Worm (Caenorhabditis elegans): ENCODE results near the gene C33F10.14.

The C33F10.14 gene

ce11 chrII:4827734-4828609, 30.8 kb downstream of the C33F10.14 start, which contains the start of the genes fbxb-88 and tbck-1 (continued):
- peak; percentile 64 for TF ChIP-seq xbp-1 (tag; optimal IDR thresholded peaks at IDR 0.05)
- TF ChIP-seq nhr-71 (tag; optimal IDR thresholded peaks at IDR 0.05), result no peak
- peak; percentile 98 for TF ChIP-seq lin-35 (GFP tag; optimal IDR thresholded peaks at IDR 0.05)
- peak; percentile 52 for TF ChIP-seq nhr-19 (GFP tag; conservative IDR thresholded peaks at IDR 0.05)
- no peak for TF ChIP-seq grh-1 (GFP tag; IDR thresholded peaks at IDR 0.05)
- no peak for TF ChIP-seq nhr-12 (tag; optimal IDR thresholded peaks at IDR 0.05)
- peak; percentile 37 for TF ChIP-seq dsc-1 (tag; optimal IDR thresholded peaks at IDR 0.05)
- TF ChIP-seq fkh-10 (GFP tag; optimal IDR thresholded peaks at IDR 0.05), result no peak
- no peak for TF ChIP-seq nhr-237 (tag; optimal IDR thresholded peaks at IDR 0.05)
- no peak for TF ChIP-seq vab-15 (tag; optimal IDR thresholded peaks at IDR 0.05)
- TF ChIP-seq zag-1 (tag; optimal IDR thresholded peaks at IDR 0.05), result no peak
- no peak for TF ChIP-seq unc-30 (tag; optimal IDR thresholded peaks at IDR 0.05)
- TF ChIP-seq mab-9 (GFP tag; IDR thresholded peaks at IDR 0.05), result no peak
- TF ChIP-seq ceh-88 (GFP tag; IDR thresholded peaks at IDR 0.05), result no peak
- TF ChIP-seq pag-3 (tag; optimal IDR thresholded peaks at IDR 0.05; ENCODE audit: borderline replicate concordance, insufficient read depth), result peak; percentile 13
- peak; percentile 58 for TF ChIP-seq nhr-20 (tag; optimal IDR thresholded peaks at IDR 0.05)
- TF ChIP-seq ceh-8 (GFP tag; optimal IDR thresholded peaks at IDR 0.05), result no peak
- TF ChIP-seq nhr-84 (tag; optimal IDR thresholded peaks at IDR 0.05), result no peak
- no peak for TF ChIP-seq mef-2 (tag; optimal IDR thresholded peaks at IDR 0.05)
- peak; percentile 44 for TF ChIP-seq lin-39 (tag; optimal IDR thresholded peaks at IDR 0.05)
- TF ChIP-seq ama-1 (optimal IDR thresholded peaks at IDR 0.05), result no peak
- peak; percentile 57 for TF ChIP-seq C16A3.4 (tag; optimal IDR thresholded peaks at IDR 0.05)
- TF ChIP-seq efl-3 (GFP tag; optimal IDR thresholded peaks at IDR 0.05), result no peak
- no peak for TF ChIP-seq C34B4.2 (tag; optimal IDR thresholded peaks at IDR 0.05)
- peak; percentile 62 for TF ChIP-seq tbx-2 (tag; optimal IDR thresholded peaks at IDR 0.05)
- peak; percentile 27 for TF ChIP-seq lir-3 (tag; optimal IDR thresholded peaks at IDR 0.05; ENCODE audit: poor library complexity)
- peak in 2 of 3 experiments; percentile 53 to 62 for TF ChIP-seq ceh-82 (tag; optimal IDR thresholded peaks at IDR 0.05)
- TF ChIP-seq fos-1 (tag; optimal IDR thresholded peaks at IDR 0.05), result no peak
- no peak for TF ChIP-seq hlh-4 (tag; optimal IDR thresholded peaks at IDR 0.05)
- no peak for TF ChIP-seq unc-62 (GFP tag; optimal IDR thresholded peaks at IDR 0.05)
- no peak for TF ChIP-seq egl-13 (tag; optimal IDR thresholded peaks at IDR 0.05)
- TF ChIP-seq isw-1 (GFP tag; IDR thresholded peaks at IDR 0.05), result peak; percentile 8; the same call in 1 of the 2 replicates
- TF ChIP-seq lin-13 (GFP tag; optimal IDR thresholded peaks at IDR 0.05), result no peak
- TF ChIP-seq sptf-1 (tag; optimal IDR thresholded peaks at IDR 0.05), result no peak
- TF ChIP-seq lin-14 (GFP tag; optimal IDR thresholded peaks at IDR 0.05), result no peak
- TF ChIP-seq nhr-11 (tag; optimal IDR thresholded peaks at IDR 0.05), result no peak
- TF ChIP-seq unc-86 (tag; optimal IDR thresholded peaks at IDR 0.05), result peak; percentile 21
- no peak for TF ChIP-seq fkh-4 (tag; optimal IDR thresholded peaks at IDR 0.05; ENCODE audit: borderline replicate concordance)
- TF ChIP-seq tlp-1 (tag; optimal IDR thresholded peaks at IDR 0.05), result no peak
- no peak for TF ChIP-seq sox-4 (tag; optimal IDR thresholded peaks at IDR 0.05)
- TF ChIP-seq snpc-4 (tag; optimal IDR thresholded peaks at IDR 0.05), result peak; percentile 44
- no peak for TF ChIP-seq mdl-1 (tag; optimal IDR thresholded peaks at IDR 0.05)
- TF ChIP-seq nhr-85 (tag), result peak; percentile 80
- TF ChIP-seq alr-1 (tag; optimal IDR thresholded peaks at IDR 0.05; ENCODE audit: borderline replicate concordance), result no peak
- peak; percentile 46 for TF ChIP-seq nhr-90 (tag; optimal IDR thresholded peaks at IDR 0.05; ENCODE audit: poor library complexity)
- no peak for TF ChIP-seq aha-1 (tag; optimal IDR thresholded peaks at IDR 0.05)
- TF ChIP-seq lsy-2 (tag; optimal IDR thresholded peaks at IDR 0.05), result peak; percentile 70 to 82
- no peak for TF ChIP-seq jun-1 (tag; optimal IDR thresholded peaks at IDR 0.05)
- TF ChIP-seq elt-2 (tag; optimal IDR thresholded peaks at IDR 0.05), result peak; percentile 51
- TF ChIP-seq snu-23 (GFP tag; optimal IDR thresholded peaks at IDR 0.05), result no peak
- peak; percentile 94 for TF ChIP-seq F16B12.6 (tag; optimal IDR thresholded peaks at IDR 0.05)
- TF ChIP-seq irx-1 (tag; optimal IDR thresholded peaks at IDR 0.05), result peak; percentile 37

Measured in whole organism, L1 larva.